Worm (Caenorhabditis elegans): ENCODE data around the gene K11H12.5.

K11H12.5 gene

ce11 chrIV:684197-684596, 7.8 kb downstream of the K11H12.5 start, which contains the start of gene cutl-28:
TSS of gene cutl-28 (plus strand) at chrIV:684497.
- no peak for TF ChIP-seq ama-1 (optimal IDR thresholded peaks at IDR 0.05)
- TF ChIP-seq ceh-45 (GFP tag; IDR thresholded peaks at IDR 0.05): no peak
- TF ChIP-seq K09A11.1 (tag; optimal IDR thresholded peaks at IDR 0.05; ENCODE audit: insufficient read depth): no peak
- no peak for TF ChIP-seq sdc-2 (tag; optimal IDR thresholded peaks at IDR 0.05)
- TF ChIP-seq nhr-232 (tag; optimal IDR thresholded peaks at IDR 0.05): no peak
- TF ChIP-seq pha-2 (tag; optimal IDR thresholded peaks at IDR 0.05): no peak
- TF ChIP-seq dve-1 (tag; optimal IDR thresholded peaks at IDR 0.05): no peak
- no peak for TF ChIP-seq ceh-30 (tag; optimal IDR thresholded peaks at IDR 0.05)
- TF ChIP-seq ceh-6 (GFP tag; optimal IDR thresholded peaks at IDR 0.05): no peak
- no peak for TF ChIP-seq syd-9 (tag; optimal IDR thresholded peaks at IDR 0.05)
- TF ChIP-seq C08G9.2 (tag; optimal IDR thresholded peaks at IDR 0.05): no peak
- TF ChIP-seq pha-4 (tag; optimal IDR thresholded peaks at IDR 0.05): no peak
- no peak for TF ChIP-seq ets-4 (tag; optimal IDR thresholded peaks at IDR 0.05)
- no peak for TF ChIP-seq ahr-1 (tag; optimal IDR thresholded peaks at IDR 0.05)
- TF ChIP-seq ceh-18 (tag; optimal IDR thresholded peaks at IDR 0.05): no peak

DNA sequence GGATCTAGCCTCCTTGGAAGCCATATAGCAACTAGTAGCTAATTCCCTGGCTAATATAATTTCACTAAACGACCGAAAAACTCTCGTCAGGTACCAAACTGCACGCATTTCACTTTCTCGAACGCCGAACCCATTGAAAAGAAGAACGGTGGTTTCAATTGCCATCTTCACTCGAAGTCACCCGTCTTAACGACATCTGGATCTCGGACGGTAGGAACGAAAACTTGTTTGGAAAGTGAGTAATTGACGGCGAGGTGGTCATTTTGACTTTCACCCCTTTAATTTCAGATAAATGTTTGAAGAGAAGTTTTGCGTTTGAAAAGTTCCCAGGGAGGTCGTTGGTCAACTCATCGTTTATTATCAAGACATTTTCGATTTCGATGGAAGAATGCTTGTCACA, 8.4 kb downstream of the K11H12.5 start:
- no peak for TF ChIP-seq tbx-7 (tag; optimal IDR thresholded peaks at IDR 0.05)
- no peak for TF ChIP-seq nhr-11 (tag; optimal IDR thresholded peaks at IDR 0.05)
- no peak for TF ChIP-seq ceh-19 (GFP tag; optimal IDR thresholded peaks at IDR 0.05)
- no peak for TF ChIP-seq ttx-3 (tag; optimal IDR thresholded peaks at IDR 0.05)
- no peak for TF ChIP-seq ceh-30 (tag; optimal IDR thresholded peaks at IDR 0.05)
- no peak for TF ChIP-seq odd-2 (tag; optimal IDR thresholded peaks at IDR 0.05)
- TF ChIP-seq elt-2 (tag; optimal IDR thresholded peaks at IDR 0.05): no peak

DNA sequence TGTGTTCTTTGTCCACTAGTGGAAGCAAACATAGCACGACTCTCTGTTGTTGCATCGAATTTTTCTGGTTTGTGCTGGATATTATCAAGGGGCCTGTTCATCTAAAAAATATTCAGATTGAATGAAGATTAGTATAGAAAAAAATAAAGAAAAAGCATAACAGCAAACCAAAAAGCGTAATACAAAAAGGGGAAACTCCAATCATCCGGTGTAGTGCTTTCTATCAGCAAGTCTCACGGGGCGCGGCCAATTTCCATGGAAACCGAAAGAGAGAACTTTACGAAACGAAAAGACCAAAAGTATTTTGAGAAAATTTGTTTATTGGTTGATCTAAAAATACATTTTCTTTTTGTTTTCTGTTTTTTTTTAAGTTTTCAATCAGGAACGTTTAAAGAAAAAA, 21.9 kb downstream of the K11H12.5 start, which contains the start of gene Y55F3C.17:
Y55F3C.17 (minus strand) TSS at position 101 of the 400 bp plus-strand sequence.
- TF ChIP-seq unc-3 (GFP tag; conservative IDR thresholded peaks at IDR 0.05) (no peak), unc-3 (tag; optimal IDR thresholded peaks at IDR 0.05) (no peak), pax-1 (tag; optimal IDR thresholded peaks at IDR 0.05) (no peak), ceh-6 (GFP tag; optimal IDR thresholded peaks at IDR 0.05) (no peak), ceh-30 (tag; optimal IDR thresholded peaks at IDR 0.05) (no peak)

DNA sequence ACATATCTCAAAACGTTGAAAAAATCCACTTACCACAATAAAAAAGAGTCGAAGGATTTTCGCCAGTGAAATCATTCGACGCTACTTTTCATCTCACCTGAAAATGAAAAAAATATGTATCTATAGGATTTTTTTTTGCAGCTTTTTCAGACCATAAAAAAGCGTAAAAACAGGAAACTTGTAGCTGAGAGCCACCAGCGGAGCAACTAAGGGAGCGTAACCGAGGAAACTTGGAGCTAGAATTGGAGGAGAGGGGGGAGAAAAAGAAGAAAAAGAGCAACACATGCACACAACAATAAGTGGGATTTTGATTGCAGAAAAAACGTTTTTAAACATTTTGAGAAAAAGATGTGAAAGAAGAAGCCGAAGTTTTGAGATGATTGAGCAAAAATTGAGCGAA, 31.3 kb downstream of the K11H12.5 start, which contains the start of gene cutl-26:
cutl-26 (minus strand) TSS at position 101 of the 400 bp plus-strand sequence.
- no peak for TF ChIP-seq hlh-13 (GFP tag; optimal IDR thresholded peaks at IDR 0.05)
- TF ChIP-seq ceh-19 (GFP tag; optimal IDR thresholded peaks at IDR 0.05): no peak
- TF ChIP-seq Y22D7AL.16 (tag; optimal IDR thresholded peaks at IDR 0.05): no peak
- no peak for TF ChIP-seq pax-1 (tag; optimal IDR thresholded peaks at IDR 0.05)
- no peak for TF ChIP-seq T23F11.4 (GFP tag; optimal IDR thresholded peaks at IDR 0.05)
- TF ChIP-seq npax-4 (tag; optimal IDR thresholded peaks at IDR 0.05): no peak
- no peak for TF ChIP-seq lim-6 (tag; optimal IDR thresholded peaks at IDR 0.05)
- TF ChIP-seq ceh-2 (tag; optimal IDR thresholded peaks at IDR 0.05): no peak
- TF ChIP-seq K02D7.2 (tag; optimal IDR thresholded peaks at IDR 0.05): no peak
- no peak for TF ChIP-seq unc-42 (tag; optimal IDR thresholded peaks at IDR 0.05)
- TF ChIP-seq odd-2 (tag; optimal IDR thresholded peaks at IDR 0.05): no peak

ce11 chrIV:715433-715832, 39.1 kb downstream of the K11H12.5 start:
- TF ChIP-seq unc-42 (tag; optimal IDR thresholded peaks at IDR 0.05) (peak; percentile 67), ztf-16 (tag; optimal IDR thresholded peaks at IDR 0.05) (no peak)

DNA sequence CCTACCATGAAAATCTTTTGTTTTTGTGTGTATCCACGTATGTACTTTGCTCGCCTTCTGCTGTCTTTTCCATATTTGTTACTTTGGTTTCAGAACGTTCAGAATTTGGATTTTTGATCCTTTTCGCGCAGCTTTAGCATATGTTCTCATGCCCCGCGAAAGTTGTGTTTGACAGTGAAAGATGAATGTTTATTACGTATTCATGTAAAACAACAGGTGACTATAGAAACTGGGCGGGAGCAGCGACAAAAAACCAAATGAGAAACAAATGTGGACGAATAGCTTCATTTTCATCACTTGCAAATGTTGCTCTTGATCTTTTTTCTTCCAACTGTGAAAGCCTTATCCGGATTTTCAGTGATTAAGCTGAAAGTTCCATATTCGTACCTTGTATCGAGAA, 39.9 kb downstream of the K11H12.5 start, which contains the start of gene clec-164:
clec-164 (plus strand) TSS at position 301 of the 400 bp plus-strand sequence.
- no peak for TF ChIP-seq tbx-7 (tag; optimal IDR thresholded peaks at IDR 0.05)
- no peak for TF ChIP-seq lim-6 (tag; optimal IDR thresholded peaks at IDR 0.05)
- TF ChIP-seq sox-2 (GFP tag; IDR thresholded peaks at IDR 0.05): no peak
- no peak for TF ChIP-seq fkh-6 (tag; optimal IDR thresholded peaks at IDR 0.05)
- TF ChIP-seq tbx-2 (tag; optimal IDR thresholded peaks at IDR 0.05): no peak
- no peak for TF ChIP-seq nfya-1 (tag; optimal IDR thresholded peaks at IDR 0.05)
- no peak for TF ChIP-seq K02D7.2 (tag; optimal IDR thresholded peaks at IDR 0.05)
- no peak for TF ChIP-seq pax-1 (tag; optimal IDR thresholded peaks at IDR 0.05)
- TF ChIP-seq ceh-22 (tag; optimal IDR thresholded peaks at IDR 0.05): no peak
- no peak for TF ChIP-seq unc-86 (tag; optimal IDR thresholded peaks at IDR 0.05)
- TF ChIP-seq hlh-30 (tag; optimal IDR thresholded peaks at IDR 0.05; ENCODE audit: insufficient read depth): no peak
- TF ChIP-seq zip-5 (tag; optimal IDR thresholded peaks at IDR 0.05): no peak
- TF ChIP-seq T23F11.4 (GFP tag; optimal IDR thresholded peaks at IDR 0.05): no peak
- TF ChIP-seq ets-4 (tag; optimal IDR thresholded peaks at IDR 0.05): no peak
- TF ChIP-seq che-1 (tag; optimal IDR thresholded peaks at IDR 0.05): no peak
- TF ChIP-seq dmd-4 (tag; optimal IDR thresholded peaks at IDR 0.05; ENCODE audit: borderline replicate concordance): no peak
- TF ChIP-seq eyg-1 (tag; optimal IDR thresholded peaks at IDR 0.05): no peak

Data from whole organism, late embryonic.